Fruit fly (Drosophila melanogaster) S2 (cell line): ENCODE results near the gene mRpL22.

Experiments
- CG8478 ChIP-seq: fragments of >200 bp; optimal IDR thresholded peaks from 2 replicates; lab custom pipeline; 2018
- CTCF ChIP-seq, 2 experiments: fragments of >200 bp; optimal IDR thresholded peaks; 2 replicates each; lab custom pipeline; 2018

mRpL22 gene

DNA sequence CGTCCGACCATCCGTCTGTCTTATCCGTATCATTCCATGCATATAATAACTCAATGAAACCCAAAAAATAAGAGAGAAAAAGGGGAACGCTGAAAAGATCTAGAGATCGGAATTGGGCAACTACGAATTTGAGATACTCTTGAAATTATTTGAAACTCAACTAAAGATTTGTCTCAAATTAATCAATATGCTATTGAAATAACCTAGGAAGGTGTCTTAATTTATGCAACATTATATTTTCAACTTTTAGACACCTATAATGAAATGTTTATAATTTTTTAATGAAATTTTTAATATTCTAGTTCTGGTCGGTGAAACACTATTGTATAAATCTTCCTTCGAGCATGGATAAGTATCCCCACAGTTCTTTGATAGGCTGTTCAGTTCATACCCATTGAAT lies 23.2 kb upstream of the mRpL22 start:
- TF ChIP-seq CTCF (optimal IDR thresholded peaks at IDR 0.05; lab: Kevin White, UChicago) = no peak
- no peak for TF ChIP-seq CG8478

DNA sequence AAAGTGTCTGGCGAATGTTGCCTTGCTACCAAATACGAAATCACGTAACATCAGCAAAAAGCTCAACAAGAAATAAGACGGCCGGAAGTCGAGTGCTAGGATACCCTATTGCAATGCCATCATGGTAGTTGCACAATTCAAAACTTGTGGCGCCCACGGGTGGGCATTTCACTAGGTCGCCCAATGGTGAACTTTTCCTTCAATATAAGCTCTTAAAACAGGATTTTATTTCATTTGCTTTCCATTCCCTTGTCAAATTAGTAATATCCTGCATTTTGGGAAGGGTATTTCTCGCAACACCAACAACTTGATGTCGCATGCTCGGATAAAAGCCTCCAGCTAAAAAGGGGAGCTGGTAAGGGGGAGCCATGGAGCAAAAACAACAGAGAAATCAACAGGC lies 22.2 kb upstream of the mRpL22 start:
- TF ChIP-seq CTCF (optimal IDR thresholded peaks at IDR 0.05; lab: Kevin White, UChicago) (no peak), CG8478 (no peak)

DNA sequence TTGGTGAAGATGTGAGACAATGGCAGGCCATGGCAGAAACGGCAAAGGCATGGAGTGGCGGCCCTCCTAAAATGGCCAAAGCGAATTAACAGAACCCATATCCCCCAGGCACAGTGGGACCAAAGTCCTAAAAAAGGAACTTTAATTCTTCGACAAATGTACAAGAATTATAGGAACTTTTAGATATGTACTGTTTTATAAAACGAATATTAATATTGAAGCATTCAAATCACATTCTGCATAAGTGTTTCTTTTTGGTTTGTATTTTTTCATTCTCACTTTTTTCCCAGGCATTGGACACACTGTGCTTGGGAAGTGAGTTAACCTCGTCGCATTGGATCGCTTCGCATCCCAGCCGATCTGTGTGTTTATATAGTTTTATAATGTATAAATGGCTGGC lies 18.8 kb upstream of the mRpL22 start:
- TF ChIP-seq CTCF (optimal IDR thresholded peaks at IDR 0.05; lab: Kevin White, UChicago) = no peak

DNA sequence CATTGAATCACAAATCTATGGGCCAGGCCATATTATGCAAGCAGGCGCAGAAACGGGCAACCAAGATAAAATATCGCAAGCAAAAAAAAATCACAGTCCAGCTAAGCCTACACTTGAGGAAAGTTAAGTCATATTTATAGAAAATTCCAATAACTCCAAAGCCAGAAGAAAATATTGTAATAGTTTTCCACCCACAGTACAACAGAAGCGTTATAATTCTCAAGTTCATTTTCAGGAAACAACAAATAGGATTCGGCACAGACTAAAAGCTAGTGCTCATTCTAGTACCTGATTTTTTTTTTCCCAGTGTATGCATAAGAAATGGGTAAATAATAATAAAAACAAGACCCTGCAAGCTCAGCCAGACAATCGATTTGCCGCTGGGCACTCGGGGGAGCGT lies 17.9 kb upstream of the mRpL22 start:
- TF ChIP-seq CTCF (optimal IDR thresholded peaks at IDR 0.05; lab: Kevin White, UChicago) = no peak
- no peak for TF ChIP-seq CG8478

DNA sequence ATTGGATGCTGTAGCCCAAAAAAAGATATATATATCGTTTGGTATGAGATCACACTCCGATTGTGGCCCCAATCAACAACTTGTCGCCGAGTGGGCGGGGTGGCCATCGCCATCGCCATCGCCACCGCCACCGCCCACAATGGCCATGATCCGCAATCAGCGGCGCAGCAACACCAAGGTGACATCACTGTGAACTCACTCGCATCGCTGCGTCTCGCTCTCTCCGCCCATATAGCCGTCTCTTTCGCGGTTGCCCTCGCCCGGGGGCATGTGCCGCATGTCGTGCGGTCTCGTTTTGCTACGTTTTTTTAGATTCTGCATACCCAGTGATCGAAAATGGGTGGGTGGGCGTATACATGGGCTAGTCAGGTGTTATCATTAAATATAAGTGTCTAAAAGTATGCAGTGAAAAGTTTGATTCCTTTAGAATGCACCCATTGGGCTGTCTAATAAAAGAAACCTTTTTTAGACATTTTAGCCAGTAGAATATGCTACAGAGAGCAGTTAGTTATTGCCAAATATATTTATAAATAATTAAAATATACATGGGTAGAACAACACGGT lies 16.8 kb upstream of the mRpL22 start:
- TF ChIP-seq CG8478 (no peak), CTCF (optimal IDR thresholded peaks at IDR 0.05; lab: Kevin White, UChicago) (no peak)

DNA sequence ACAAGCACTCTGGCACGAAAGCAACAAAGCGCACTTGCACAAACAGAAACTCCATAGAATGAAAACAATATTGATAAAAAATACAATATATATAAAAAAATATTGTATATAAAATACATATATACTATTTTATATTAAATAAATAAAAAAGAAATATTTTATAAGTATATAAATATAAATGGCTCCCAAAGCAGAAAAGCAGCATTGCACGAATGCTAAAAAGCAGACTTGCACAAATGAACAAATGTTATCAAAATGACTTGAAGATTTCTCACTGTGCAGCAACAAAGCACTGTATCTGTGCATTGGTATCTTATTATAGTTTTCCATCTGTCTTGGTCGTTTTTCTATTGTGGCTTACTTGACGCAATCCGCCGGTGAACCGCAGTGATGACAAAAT lies 15.0 kb upstream of the mRpL22 start:
- TF ChIP-seq CTCF (optimal IDR thresholded peaks at IDR 0.05; lab: Kevin White, UChicago) = no peak
- no peak for TF ChIP-seq CG8478

DNA sequence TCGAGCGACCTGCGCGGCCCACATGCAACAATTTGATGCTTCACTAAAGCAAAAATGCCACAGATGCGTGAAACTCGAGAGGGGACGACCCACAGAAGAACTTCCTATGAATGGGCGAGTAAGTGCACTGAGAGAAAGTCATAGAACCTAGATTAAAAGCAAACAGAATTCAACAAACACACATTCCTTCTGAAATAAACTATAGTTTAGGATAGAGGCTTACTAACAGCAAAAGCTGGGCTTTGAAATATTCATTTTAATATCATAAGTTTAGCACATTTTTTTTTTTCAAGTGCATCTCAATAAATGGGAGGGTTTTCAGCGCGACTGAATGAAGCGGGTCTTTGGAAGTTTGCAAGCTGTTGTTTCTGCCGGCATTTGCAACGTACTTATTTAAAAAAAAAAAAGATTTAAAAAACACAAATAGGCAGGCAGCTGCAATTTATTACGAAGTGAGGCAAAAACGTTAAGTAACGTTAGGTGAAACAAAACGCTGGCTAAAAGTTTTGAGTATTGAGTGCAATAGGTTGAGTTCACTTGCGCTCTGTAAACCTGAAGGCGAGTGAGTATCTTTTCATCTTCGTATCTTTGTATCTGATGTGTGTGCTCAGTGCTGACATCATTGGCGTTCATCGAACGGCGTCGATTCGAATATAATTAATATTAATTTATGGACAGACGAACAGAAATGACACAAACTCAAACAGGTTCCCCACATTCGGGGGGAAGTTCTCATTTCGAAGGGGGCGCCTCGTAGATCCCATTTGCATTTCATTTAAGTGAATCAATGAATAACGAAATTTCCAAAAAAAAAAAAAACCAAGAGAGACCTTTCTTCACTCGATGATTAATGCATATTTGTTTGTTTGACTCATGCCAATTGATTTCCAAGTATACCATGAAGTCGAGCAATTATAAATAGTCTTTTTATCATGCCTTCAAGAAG lies 10.6 kb upstream of the mRpL22 start:
- TF ChIP-seq CG8478 = no peak
- TF ChIP-seq CTCF (optimal IDR thresholded peaks at IDR 0.05; lab: Kevin White, UChicago) = no peak

DNA sequence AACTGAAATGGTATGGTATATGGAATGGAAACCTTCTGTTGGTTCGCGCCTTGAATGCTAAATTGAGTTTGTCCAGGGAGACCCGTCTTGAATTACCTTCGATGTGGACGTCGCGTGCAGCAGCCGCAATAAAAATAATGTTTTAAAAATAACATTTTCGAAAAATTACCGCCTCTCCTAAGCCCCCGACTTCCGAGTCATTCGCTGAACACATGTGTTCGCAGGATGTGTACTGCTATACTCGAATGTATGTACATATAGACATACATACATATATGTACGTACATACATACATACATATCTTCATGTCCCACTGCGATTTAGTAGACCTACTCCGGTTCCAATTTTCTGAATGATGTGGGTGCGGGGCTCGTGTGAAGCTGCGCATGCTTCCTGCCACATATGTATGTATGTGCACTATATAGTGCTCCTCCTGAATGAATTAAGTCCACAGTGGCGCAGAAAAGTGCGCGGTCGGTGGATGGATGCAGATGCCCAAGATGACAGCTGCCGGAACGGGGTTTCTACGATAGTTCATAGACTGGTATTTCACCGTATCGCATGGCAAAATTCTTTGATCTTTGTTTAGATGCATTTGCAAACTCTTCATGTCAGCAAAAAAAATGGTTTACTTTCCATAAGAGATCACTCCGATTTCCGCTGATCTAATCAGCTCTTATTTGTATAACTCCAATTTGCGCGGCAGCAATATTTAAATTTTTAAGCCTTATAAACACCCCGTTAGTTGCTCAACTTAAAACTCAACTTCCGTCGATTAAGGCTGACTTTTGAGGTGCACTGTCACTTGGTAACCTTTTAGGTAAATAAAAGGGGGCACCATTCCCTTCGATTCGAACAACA lies 9.3 kb upstream of the mRpL22 start:
- TF ChIP-seq CG8478 (no peak), CTCF (optimal IDR thresholded peaks at IDR 0.05; lab: Kevin White, UChicago) (no peak)

DNA sequence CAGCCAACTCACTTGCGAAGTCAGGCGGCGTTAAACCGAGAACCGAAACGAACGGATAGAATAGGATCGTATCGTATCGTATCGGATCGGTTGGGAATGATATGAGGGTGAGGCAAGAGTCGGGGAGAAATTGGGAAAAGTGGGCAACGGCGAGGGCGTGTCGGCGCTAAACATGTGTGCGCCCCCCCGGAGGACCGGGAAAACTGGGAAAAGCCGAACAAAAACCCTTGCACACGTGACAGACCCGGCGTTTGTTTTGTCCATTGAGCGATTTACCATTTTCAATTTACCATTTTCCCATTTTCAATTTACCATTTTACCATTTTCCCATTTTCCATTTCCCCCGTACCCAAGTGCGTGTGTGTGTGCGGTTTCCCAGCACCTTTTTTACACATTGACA lies 8.7 kb upstream of the mRpL22 start:
- no peak for TF ChIP-seq CG8478
- no peak for TF ChIP-seq CTCF (optimal IDR thresholded peaks at IDR 0.05; lab: Kevin White, UChicago)

DNA sequence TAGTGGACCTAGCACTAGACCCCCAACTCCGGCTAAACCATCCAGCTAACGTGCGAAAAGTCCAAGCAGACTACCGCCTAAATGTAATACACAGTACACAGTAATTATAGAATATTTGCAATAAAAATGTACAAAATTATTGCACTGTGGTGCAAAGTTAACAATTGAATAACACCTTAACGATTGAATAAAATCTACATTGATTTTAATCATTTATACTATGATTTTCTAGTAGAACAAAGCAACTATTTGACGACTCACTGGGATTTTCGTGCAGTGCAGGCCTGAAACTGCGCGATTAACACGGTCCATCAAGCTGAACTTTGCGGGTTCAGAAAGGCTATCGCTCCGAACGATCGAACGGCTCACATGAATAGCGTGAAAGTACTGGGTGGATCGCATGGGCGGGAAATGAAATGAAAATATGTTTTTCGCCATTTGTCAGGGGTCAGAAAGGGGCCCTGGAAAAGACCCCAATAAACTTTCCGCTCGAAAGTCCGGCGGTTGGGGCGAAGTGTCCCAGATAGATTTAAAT lies 5.5 kb upstream of the mRpL22 start:
- TF ChIP-seq CTCF (optimal IDR thresholded peaks at IDR 0.05; lab: Kevin White, UChicago) = no peak
- TF ChIP-seq CG8478 = no peak

DNA sequence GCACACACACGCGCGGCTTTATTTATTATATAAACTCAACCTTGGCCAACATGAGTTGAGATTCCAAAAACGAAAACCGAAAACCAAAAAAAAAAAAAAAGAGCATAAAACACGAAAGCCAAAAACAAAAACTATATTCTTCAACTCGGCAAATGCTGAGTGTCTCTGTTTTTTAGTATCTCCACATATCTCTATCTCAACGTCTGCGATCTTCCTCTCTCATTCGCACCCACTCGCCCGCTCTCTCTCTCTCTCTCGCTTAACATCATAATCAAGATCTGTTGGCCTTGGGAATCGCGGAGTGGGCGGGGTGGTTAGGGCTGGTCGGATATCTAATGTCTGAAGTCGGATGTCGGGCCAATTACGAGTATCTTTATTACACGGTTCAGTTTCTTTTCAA lies 3.5 kb upstream of the mRpL22 start:
- no peak for TF ChIP-seq CG8478
- TF ChIP-seq CTCF (optimal IDR thresholded peaks at IDR 0.05; lab: Kevin White, UChicago) = no peak

DNA sequence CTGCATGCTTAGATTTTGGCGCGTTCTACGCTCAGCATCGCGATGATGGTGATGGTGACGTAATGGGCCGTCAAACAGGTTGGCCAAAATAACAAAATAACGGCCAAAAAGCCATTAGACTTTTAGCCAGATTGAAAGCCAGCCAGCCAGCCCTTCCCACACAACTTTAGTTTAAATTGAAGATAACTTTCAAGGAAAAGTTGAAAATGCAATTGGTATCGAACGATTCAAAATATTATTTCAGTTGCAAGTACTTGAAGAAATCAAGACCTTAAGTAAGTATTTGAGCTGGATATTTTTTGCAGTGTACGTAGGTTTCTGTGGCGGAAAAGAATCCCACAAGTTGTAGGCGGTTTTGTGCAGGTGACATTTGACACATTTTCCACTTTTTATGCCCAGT lies 2.7 kb upstream of the mRpL22 start:
- TF ChIP-seq CTCF (optimal IDR thresholded peaks at IDR 0.05; lab: Kevin White, UChicago) = no peak
- no peak for TF ChIP-seq CG8478

DNA sequence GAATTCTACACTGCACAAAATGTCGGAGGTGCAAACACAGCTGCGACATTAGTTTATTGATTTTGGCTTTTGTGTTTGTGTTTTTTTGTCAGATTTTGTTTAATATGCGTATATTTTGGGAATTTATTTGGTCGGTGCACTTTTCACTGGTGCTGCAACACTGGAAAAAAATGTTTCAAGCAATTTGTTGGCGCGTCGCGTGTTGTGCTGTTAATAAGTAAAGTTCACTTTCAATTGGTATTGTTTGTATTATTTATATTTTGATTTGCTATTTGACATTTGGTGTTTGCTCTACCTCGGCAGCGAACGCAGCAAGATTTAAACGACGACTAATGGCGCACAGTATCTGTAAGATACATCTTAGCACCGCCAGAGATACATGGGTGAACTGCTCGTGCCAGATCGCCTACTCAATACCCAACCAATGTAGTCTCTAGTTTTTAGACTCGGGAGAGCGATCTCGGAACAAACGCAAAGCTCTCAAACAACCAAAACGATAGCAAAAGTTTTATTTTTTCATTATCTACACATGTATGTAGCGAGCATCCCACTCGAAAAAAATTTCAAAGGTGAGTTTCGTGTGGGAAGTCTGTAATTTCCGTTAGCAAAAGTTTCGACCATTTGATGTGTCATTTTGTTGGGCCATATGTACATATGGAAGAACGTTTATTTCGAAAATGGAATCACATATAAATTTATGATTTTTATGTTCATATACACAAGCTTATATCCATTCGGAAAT lies 1.4 kb upstream of the mRpL22 start:
- no peak for TF ChIP-seq CTCF (optimal IDR thresholded peaks at IDR 0.05; lab: Kevin White, UChicago)
- no peak for TF ChIP-seq CG8478

DNA sequence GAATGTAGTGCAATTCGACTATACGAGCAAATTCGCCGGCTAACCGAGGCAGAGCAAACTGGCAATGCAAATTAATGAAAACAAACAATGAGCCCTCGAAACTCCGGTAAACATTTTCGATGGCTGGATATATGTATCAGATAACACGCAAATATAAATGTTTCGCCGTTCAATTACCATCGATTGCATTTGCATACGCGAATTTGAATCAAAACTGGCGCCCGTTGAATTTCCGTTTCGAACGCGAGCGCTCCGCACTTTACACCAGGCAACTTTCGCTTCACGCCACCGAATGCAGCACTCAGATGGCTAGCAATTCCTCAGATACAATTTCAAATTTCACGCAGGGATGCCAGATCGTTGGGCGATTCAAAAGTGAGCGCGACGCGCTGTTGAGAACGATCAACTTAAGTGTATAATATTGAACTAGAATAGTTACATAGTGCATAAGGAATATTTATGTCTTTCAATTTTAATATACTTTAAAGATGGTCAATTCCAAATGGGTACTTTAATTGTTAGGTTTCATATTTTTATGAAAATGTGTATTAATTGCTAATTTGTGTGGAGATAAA lies 505 bp upstream of the mRpL22 start, which contains the start of gene if:
if (minus strand) TSS at position 294 of the 575 bp plus-strand sequence.
- TF ChIP-seq CTCF (optimal IDR thresholded peaks at IDR 0.05; lab: Kevin White, UChicago) (no peak), CG8478 (no peak)
